Fruit fly (Drosophila melanogaster): ENCODE data around the gene Hip1.
A peak's percentile ranks its signal among the peaks of the same experiment; 100 is the strongest.

The Hip1 gene

DNA sequence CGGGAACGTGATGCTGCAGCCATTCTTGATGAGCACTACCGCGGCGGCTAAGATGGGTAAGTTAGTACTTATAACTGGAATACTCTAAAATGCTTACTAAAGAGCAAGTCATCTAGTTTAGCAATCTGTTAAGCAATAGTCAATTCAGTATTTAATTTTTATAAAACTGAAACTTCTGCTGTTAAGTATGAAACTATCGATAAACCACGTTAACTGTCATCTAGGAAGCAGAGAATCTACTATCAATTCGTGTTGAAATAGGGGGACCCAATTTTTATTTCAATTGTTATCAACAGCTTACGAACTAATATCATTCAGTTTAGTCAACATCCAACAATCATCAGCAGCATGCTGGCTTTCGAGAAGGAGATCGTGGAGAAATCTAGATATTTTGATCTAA, 35.0 kb upstream of the Hip1 start, which contains the start of gene CG32110:
CG32110 (plus strand) TSS at position 301 of the 400 bp plus-strand sequence.
- TF ChIP-seq CG3919 (GFP tag; optimal IDR thresholded peaks at IDR 0.05) (no peak), lz (GFP tag; optimal IDR thresholded peaks at IDR 0.05) (no peak), CG8119 (GFP tag; IDR thresholded peaks at IDR 0.05) (no peak), CG11294 (GFP tag; IDR thresholded peaks at IDR 0.05) (no peak), CG31627 (GFP tag; optimal IDR thresholded peaks at IDR 0.05) (no peak), svp (GFP tag) (no peak), CG8319 (GFP tag; optimal IDR thresholded peaks at IDR 0.05) (no peak), CG3032 (tag; optimal IDR thresholded peaks at IDR 0.05) (no peak)

- TF ChIP-seq ss (GFP tag; optimal IDR thresholded peaks at IDR 0.05) (no peak), Ets96B (tag; optimal IDR thresholded peaks at IDR 0.05) (peak; percentile 59), Met (GFP tag; optimal IDR thresholded peaks at IDR 0.05) (peak; percentile 56), CG11294 (GFP tag; IDR thresholded peaks at IDR 0.05) (no peak), Hr39 (GFP tag; optimal IDR thresholded peaks at IDR 0.05) (peak; percentile 18), vri (GFP tag; optimal IDR thresholded peaks at IDR 0.05) (no peak), esn (GFP tag; optimal IDR thresholded peaks at IDR 0.05) (peak; percentile 60), CG3919 (GFP tag; optimal IDR thresholded peaks at IDR 0.05) (no peak), Lpt (GFP tag; optimal IDR thresholded peaks at IDR 0.05) (peak; percentile 43), CG31627 (GFP tag; optimal IDR thresholded peaks at IDR 0.05) (peak; percentile 25), CG34406 (GFP tag; optimal IDR thresholded peaks at IDR 0.05) (peak; percentile 62), spab (GFP tag; optimal IDR thresholded peaks at IDR 0.05) (no peak), lz (GFP tag; optimal IDR thresholded peaks at IDR 0.05) (peak; percentile 30), cyc (GFP tag; optimal IDR thresholded peaks at IDR 0.05) (peak; percentile 33), CG4318 (GFP tag; optimal IDR thresholded peaks at IDR 0.05) (no peak), CG11762 (GFP tag; optimal IDR thresholded peaks at IDR 0.05; ENCODE audit: insufficient read depth) (no peak), CG11902 (GFP tag; optimal IDR thresholded peaks at IDR 0.05) (no peak), eg (GFP tag; IDR thresholded peaks at IDR 0.05) (peak; percentile 72; the same call in 2 of the 3 replicates), CG1621 (tag; optimal IDR thresholded peaks at IDR 0.05) (no peak), CG10631 (GFP tag; optimal IDR thresholded peaks at IDR 0.05) (peak; percentile 56), Gug (GFP tag; IDR thresholded peaks at IDR 0.05) (no peak), CG6808 (GFP tag; optimal IDR thresholded peaks at IDR 0.05) (no peak), CG8119 (GFP tag; IDR thresholded peaks at IDR 0.05) (peak; percentile 66; the same call in 2 of the 3 replicates), Blimp-1 (GFP tag; optimal IDR thresholded peaks at IDR 0.05) (peak; percentile 13), Ets21C (GFP tag; optimal IDR thresholded peaks at IDR 0.05) (no peak), CG6792 (GFP tag; optimal IDR thresholded peaks at IDR 0.05) (peak; percentile 57), Eip93F (GFP tag; optimal IDR thresholded peaks at IDR 0.05) (peak; percentile 50), Sox15 (GFP tag; optimal IDR thresholded peaks at IDR 0.05) (no peak), OdsH (GFP tag; optimal IDR thresholded peaks at IDR 0.05) (peak; percentile 55), pdm3 (GFP tag; optimal IDR thresholded peaks at IDR 0.05) (no peak), fkh (GFP tag; optimal IDR thresholded peaks at IDR 0.05) (no peak), CG15336 (GFP tag; IDR thresholded peaks at IDR 0.05) (peak; percentile 69), Sox14 (GFP tag; optimal IDR thresholded peaks at IDR 0.05) (peak; percentile 82), CG6854 (GFP tag; optimal IDR thresholded peaks at IDR 0.05) (no peak), fd59A (GFP tag; optimal IDR thresholded peaks at IDR 0.05) (no peak), Eip75B (GFP tag; optimal IDR thresholded peaks at IDR 0.05) (peak; percentile 34), CG8319 (GFP tag; optimal IDR thresholded peaks at IDR 0.05) (no peak), Hr38 (GFP tag; optimal IDR thresholded peaks at IDR 0.05) (no peak), CG6276 (GFP tag; optimal IDR thresholded peaks at IDR 0.05) (no peak), salr (GFP tag; optimal IDR thresholded peaks at IDR 0.05) (no peak), dsx (GFP tag; optimal IDR thresholded peaks at IDR 0.05; ENCODE audit: poor library complexity, severe bottlenecking) (peak; percentile 54), CG10669 (GFP tag; optimal IDR thresholded peaks at IDR 0.05) (no peak), CG7368 (GFP tag; optimal IDR thresholded peaks at IDR 0.05) (peak; percentile 57), CG8632 (GFP tag; optimal IDR thresholded peaks at IDR 0.05) (peak; percentile 67), CG32006 (GFP tag; optimal IDR thresholded peaks at IDR 0.05) (no peak), achi (GFP tag; optimal IDR thresholded peaks at IDR 0.05) (peak; percentile 67), fd85E (GFP tag; optimal IDR thresholded peaks at IDR 0.05) (peak; percentile 51)
Measured at dm6 chr3L:12806290-12806743, 32.9 kb upstream of the Hip1 start.

Measured in whole organism, prepupa.